Worm (Caenorhabditis elegans) whole organism, early embryonic: ENCODE data around the gene Y7A5A.8.

ENCODE experiments used
- B0310.2 ChIP-seq: sonication (generic microtip); optimal IDR thresholded peaks from 2 replicates; lab custom pipeline; 2016; ENCODE audit warnings: mild to moderate bottlenecking, missing genetic modification characterization, missing compliant biosample characterization
- F13C5.2 ChIP-seq: sonication (generic microtip); optimal IDR thresholded peaks from 2 replicates; lab custom pipeline; 2017; ENCODE audit warnings: mild to moderate bottlenecking, missing genetic modification characterization, inconsistent platforms, missing compliant biosample characterization
- aly-1 ChIP-seq: sonication (generic microtip); optimal IDR thresholded peaks from 2 replicates; lab custom pipeline; 2016; ENCODE audit warnings: missing genetic modification characterization, missing compliant biosample characterization
- ama-1 ChIP-seq: fragments of 150-350 bp; optimal IDR thresholded peaks from 2 replicates; lab custom pipeline; 2014
- ceh-13 ChIP-seq: fragments of 200-800 bp; sonication (Bioruptor generic); optimal IDR thresholded peaks from 2 replicates; lab custom pipeline; 2018; ENCODE audit warnings: mild to moderate bottlenecking, missing genetic modification characterization, missing compliant biosample characterization
- ceh-36 ChIP-seq: sonication (generic microtip); optimal IDR thresholded peaks from 2 replicates; lab custom pipeline; 2016; ENCODE audit warnings: missing genetic modification characterization, inconsistent platforms, missing compliant biosample characterization
- ets-7 ChIP-seq: sonication (generic microtip); optimal IDR thresholded peaks from 2 replicates; lab custom pipeline; 2016; ENCODE audit warnings: missing genotype, missing genetic modification characterization, missing compliant biosample characterization
- flt-1 ChIP-seq: fragments of 200-800 bp; sonication (Bioruptor generic); IDR thresholded peaks from 2 replicates; pipeline ENCODE4 v1.3.6; 2022; ENCODE audit warnings: missing genetic modification characterization, missing compliant biosample characterization
- hmbx-1 ChIP-seq: sonication (generic microtip); optimal IDR thresholded peaks from 2 replicates; lab custom pipeline; 2016; ENCODE audit warnings: mild to moderate bottlenecking, missing genetic modification characterization, missing compliant biosample characterization
- hmg-4 ChIP-seq: fragments of 200-800 bp; sonication (Bioruptor generic); optimal IDR thresholded peaks from 2 replicates; lab custom pipeline; 2018; ENCODE audit warnings: mild to moderate bottlenecking, missing genetic modification characterization, missing compliant biosample characterization
- hnd-1 ChIP-seq: sonication (generic microtip); optimal IDR thresholded peaks from 2 replicates; lab custom pipeline; 2016; ENCODE audit warnings: missing genetic modification characterization, missing compliant biosample characterization
- pes-1 ChIP-seq: fragments of 200-800 bp; sonication (Bioruptor generic); IDR thresholded peaks from 2 replicates; pipeline ENCODE4 v1.3.6; 2022; ENCODE audit warnings: missing genetic modification reagents, missing genetic modification characterization, missing compliant biosample characterization
- scrt-1 ChIP-seq: fragments of 200-800 bp; sonication (Bioruptor generic); IDR thresholded peaks from 2 replicates; pipeline ENCODE4 v1.3.6; 2022; ENCODE audit warnings: missing genetic modification characterization, missing compliant biosample characterization
- sea-1 ChIP-seq: fragments of 200-800 bp; sonication (Bioruptor generic); conservative IDR thresholded peaks from 2 replicates; pipeline ENCODE4 v1.3.6; 2022; ENCODE audit warnings: missing genetic modification characterization, missing compliant biosample characterization
- tbx-11 ChIP-seq: fragments of 200-800 bp; sonication (Bioruptor generic); IDR thresholded peaks from 2 replicates; pipeline ENCODE4 v1.3.6; 2022; ENCODE audit warnings: missing genetic modification characterization, missing compliant biosample characterization
- tbx-37 ChIP-seq: fragments of 200-800 bp; sonication (Bioruptor generic); conservative IDR thresholded peaks from 2 replicates; pipeline ENCODE4 v1.3.6; 2022; ENCODE audit warnings: missing genetic modification reagents, missing genetic modification characterization, missing compliant biosample characterization
- tra-4 ChIP-seq: sonication (generic microtip); optimal IDR thresholded peaks from 2 replicates; lab custom pipeline; 2017; ENCODE audit warnings: missing genetic modification characterization, missing compliant biosample characterization

Y7A5A.8 gene

ce11 chrX:15841086-15841622 is 18.9 kb downstream of the Y7A5A.8 start, which contains the start of gene serp-1.1:
serp-1.1 (plus strand) TSS chrX:15841572.
- no peak for TF ChIP-seq ceh-13
- no peak for TF ChIP-seq ama-1 (lab: Kevin White, UChicago)
- 0 out of 2 replicates have a peak, but pooled peaks have one; percentile 43 for TF ChIP-seq tbx-37 (GFP tag; lab: Robert Waterston, UW)
- TF ChIP-seq pes-1 (GFP tag; lab: Robert Waterston, UW): peak; percentile 59; the same call in 1 of the 2 replicates
- TF ChIP-seq tbx-11: 0 out of 2 replicates have a peak, but pooled peaks have one; percentile 33
- TF ChIP-seq flt-1: peak; percentile 57
- TF ChIP-seq tra-4 (tag; lab: Kevin White, UChicago): no peak
- peak; percentile 69 for TF ChIP-seq ets-7 (tag; lab: Kevin White, UChicago)
- TF ChIP-seq scrt-1 (GFP tag; lab: Robert Waterston, UW): peak; percentile 62
- peak; percentile 89 for TF ChIP-seq F13C5.2 (tag; lab: Kevin White, UChicago)
- peak; percentile 54 for TF ChIP-seq B0310.2 (tag; lab: Kevin White, UChicago)
- no peak for TF ChIP-seq ceh-36 (tag; lab: Kevin White, UChicago)
- TF ChIP-seq aly-1: peak; percentile 74
- peak; percentile 89 for TF ChIP-seq sea-1 (GFP tag; lab: Robert Waterston, UW)
- TF ChIP-seq hmg-4 (GFP tag; lab: Kevin White, UChicago): peak; percentile 92
- no peak for TF ChIP-seq hnd-1 (tag; lab: Kevin White, UChicago)
- no peak for TF ChIP-seq hmbx-1 (tag; lab: Kevin White, UChicago)

- TF ChIP-seq sea-1 (GFP tag; lab: Robert Waterston, UW) (no peak), flt-1 (no peak), tbx-11 (no peak), hnd-1 (tag; lab: Kevin White, UChicago) (no peak), scrt-1 (GFP tag; lab: Robert Waterston, UW) (no peak), tra-4 (tag; lab: Kevin White, UChicago) (no peak)
Observed at ce11 chrX:15842492-15842891, 20.2 kb downstream of the Y7A5A.8 start.

ce11 chrX:15844330-15844729 is 22.0 kb downstream of the Y7A5A.8 start:
- TF ChIP-seq scrt-1 (GFP tag; lab: Robert Waterston, UW) (no peak), F13C5.2 (tag; lab: Kevin White, UChicago) (no peak), ets-7 (tag; lab: Kevin White, UChicago) (no peak), ceh-13 (no peak), ceh-36 (tag; lab: Kevin White, UChicago) (no peak), hnd-1 (tag; lab: Kevin White, UChicago) (no peak), aly-1 (no peak)

ce11 chrX:15846552-15846951 is 24.3 kb downstream of the Y7A5A.8 start:
- TF ChIP-seq tra-4 (tag; lab: Kevin White, UChicago) (no peak), B0310.2 (tag; lab: Kevin White, UChicago) (no peak), F13C5.2 (tag; lab: Kevin White, UChicago) (no peak), scrt-1 (GFP tag; lab: Robert Waterston, UW) (no peak), ceh-13 (no peak), hmbx-1 (tag; lab: Kevin White, UChicago) (no peak), ama-1 (lab: Kevin White, UChicago) (no peak), tbx-11 (no peak), pes-1 (GFP tag; lab: Robert Waterston, UW) (no peak), ceh-36 (tag; lab: Kevin White, UChicago) (no peak), sea-1 (GFP tag; lab: Robert Waterston, UW) (no peak), hnd-1 (tag; lab: Kevin White, UChicago) (no peak), tbx-37 (GFP tag; lab: Robert Waterston, UW) (no peak), ets-7 (tag; lab: Kevin White, UChicago) (no peak), aly-1 (no peak), flt-1 (no peak)

ce11 chrX:15847543-15848087 is 25.3 kb downstream of the Y7A5A.8 start, which contains the start of gene F59F4.3:
F59F4.3 (minus strand) TSS chrX:15847593.
- TF ChIP-seq ets-7 (tag; lab: Kevin White, UChicago) (no peak), pes-1 (GFP tag; lab: Robert Waterston, UW) (no peak), F13C5.2 (tag; lab: Kevin White, UChicago) (no peak), hmbx-1 (tag; lab: Kevin White, UChicago) (no peak), hmg-4 (GFP tag; lab: Kevin White, UChicago) (no peak), tbx-37 (GFP tag; lab: Robert Waterston, UW) (no peak), flt-1 (no peak), ceh-36 (tag; lab: Kevin White, UChicago) (no peak), tbx-11 (no peak), ceh-13 (no peak), B0310.2 (tag; lab: Kevin White, UChicago) (no peak), hnd-1 (tag; lab: Kevin White, UChicago) (no peak), aly-1 (no peak)

ce11 chrX:15848867-15849266 is 26.6 kb downstream of the Y7A5A.8 start:
- TF ChIP-seq scrt-1 (GFP tag; lab: Robert Waterston, UW): no peak
- TF ChIP-seq F13C5.2 (tag; lab: Kevin White, UChicago): no peak
- TF ChIP-seq tra-4 (tag; lab: Kevin White, UChicago): no peak
- TF ChIP-seq tbx-37 (GFP tag; lab: Robert Waterston, UW): no peak
- TF ChIP-seq hmg-4 (GFP tag; lab: Kevin White, UChicago): no peak
- TF ChIP-seq hnd-1 (tag; lab: Kevin White, UChicago): no peak
- TF ChIP-seq ceh-13: no peak
- no peak for TF ChIP-seq tbx-11
- no peak for TF ChIP-seq aly-1
- TF ChIP-seq B0310.2 (tag; lab: Kevin White, UChicago): no peak
- no peak for TF ChIP-seq flt-1
- TF ChIP-seq ets-7 (tag; lab: Kevin White, UChicago): no peak
- no peak for TF ChIP-seq ceh-36 (tag; lab: Kevin White, UChicago)
- TF ChIP-seq pes-1 (GFP tag; lab: Robert Waterston, UW): no peak
- no peak for TF ChIP-seq hmbx-1 (tag; lab: Kevin White, UChicago)
- no peak for TF ChIP-seq sea-1 (GFP tag; lab: Robert Waterston, UW)
- TF ChIP-seq ama-1 (lab: Kevin White, UChicago): no peak
